Worm (Caenorhabditis elegans): ENCODE results near the gene F33H12.1.
"Not testable (repeated sequence)": the region's sequence is repeated elsewhere in the genome, so short reads cannot be mapped to it uniquely, and the experiment has no call there.

DNA sequence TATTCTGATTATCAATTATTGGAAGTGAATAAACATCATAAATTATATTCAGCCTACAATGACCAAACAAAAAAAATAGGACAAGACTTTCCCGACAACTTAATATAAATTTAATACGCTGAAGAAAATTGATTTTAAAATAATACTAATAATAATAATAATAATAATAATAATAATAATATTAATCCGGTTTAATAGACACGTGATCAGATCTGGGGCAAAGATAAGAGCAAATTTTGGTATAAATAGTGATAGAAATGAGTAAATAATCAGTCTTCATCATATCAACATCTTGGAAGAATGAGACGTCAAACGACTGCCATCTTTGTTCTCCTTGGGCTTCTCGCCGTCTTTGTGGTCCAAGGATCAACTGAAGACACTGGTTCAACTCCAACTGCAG lies 18.9 kb downstream of the F33H12.1 start, which contains the start of gene msrp-6:
- not testable (repeated sequence) for TF ChIP-seq lin-26 (GFP tag; IDR thresholded peaks at IDR 0.05); bed-2 (GFP tag; IDR thresholded peaks at IDR 0.05); K12H6.12 (tag; optimal IDR thresholded peaks at IDR 0.05); athp-1 (tag; optimal IDR thresholded peaks at IDR 0.05); ccch-3 (GFP tag; optimal IDR thresholded peaks at IDR 0.05)
